Fruit fly (Drosophila melanogaster) whole organism, embryonic: ENCODE results near the gene EloB.

Experiments
- CG10321 ChIP-seq: fragments of 200-800 bp; sonication (Bioruptor generic); IDR thresholded peaks from 2 replicates; pipeline ENCODE4 v1.3.6; 2022; ENCODE audit warnings: missing biosample characterization, missing genetic modification characterization
- CG12219 ChIP-seq: fragments of 200-800 bp; sonication (Bioruptor generic); optimal IDR thresholded peaks from 3 replicates; lab custom pipeline; 2018; ENCODE audit warnings: missing biosample characterization, mild to moderate bottlenecking, missing genetic modification characterization
- CG12236 ChIP-seq: fragments of 200-800 bp; sonication (Bioruptor generic); optimal IDR thresholded peaks from 2 replicates; lab custom pipeline; 2016; ENCODE audit warnings: missing biosample characterization, missing genetic modification characterization
- CG12769 ChIP-seq: fragments of 200-800 bp; sonication (Bioruptor generic); optimal IDR thresholded peaks from 2 replicates; lab custom pipeline; 2019; ENCODE audit warnings: missing biosample characterization, mild to moderate bottlenecking, missing genetic modification characterization, moderate library complexity
- CG13624 ChIP-seq: fragments of 200-800 bp; sonication (Bioruptor generic); optimal IDR thresholded peaks from 2 replicates; lab custom pipeline; 2016; ENCODE audit warnings: missing biosample characterization, missing genetic modification characterization
- CG13894 ChIP-seq: fragments of 200-800 bp; sonication (Bioruptor generic); optimal IDR thresholded peaks from 3 replicates; lab custom pipeline; 2018; ENCODE audit warnings: missing biosample characterization, mild to moderate bottlenecking, missing genetic modification characterization, moderate library complexity
- CG2120 ChIP-seq: fragments of 200-800 bp; sonication (Bioruptor generic); optimal IDR thresholded peaks from 3 replicates; lab custom pipeline; 2016; ENCODE audit warnings: missing biosample characterization, missing genetic modification characterization
- CG30431 ChIP-seq: fragments of 200-800 bp; sonication (Bioruptor generic); optimal IDR thresholded peaks from 2 replicates; lab custom pipeline; 2017; ENCODE audit warnings: missing biosample characterization, missing genetic modification characterization
- CG32532 ChIP-seq: fragments of 200-800 bp; sonication (Bioruptor generic); IDR thresholded peaks from 2 replicates; pipeline ENCODE4 v1.3.6; 2022; ENCODE audit warnings: missing biosample characterization, missing genetic modification characterization
- CG34376 ChIP-seq: fragments of 200-800 bp; sonication (Bioruptor generic); optimal IDR thresholded peaks from 2 replicates; lab custom pipeline; 2018; ENCODE audit warnings: missing biosample characterization, mild to moderate bottlenecking, missing genetic modification characterization
- CG6272 ChIP-seq: fragments of 200-800 bp; sonication (Bioruptor generic); IDR thresholded peaks from 2 replicates; pipeline ENCODE4 v1.3.6; 2022; ENCODE audit warnings: missing biosample characterization, missing genetic modification characterization
- CG7839 ChIP-seq: fragments of 200-800 bp; sonication (Bioruptor generic); optimal IDR thresholded peaks from 3 replicates; lab custom pipeline; 2018; ENCODE audit warnings: missing biosample characterization, mild to moderate bottlenecking, missing genetic modification characterization, moderate library complexity
- CG8924 ChIP-seq: fragments of 200-800 bp; optimal IDR thresholded peaks from 3 replicates; lab custom pipeline; 2019; ENCODE audit warnings: missing biosample characterization, mild to moderate bottlenecking, missing genetic modification characterization, moderate library complexity
- CHES-1-like ChIP-seq: fragments of 200-800 bp; sonication (Bioruptor generic); optimal IDR thresholded peaks from 2 replicates; lab custom pipeline; 2016; ENCODE audit warnings: missing biosample characterization, missing genetic modification characterization
- D ChIP-seq, 2 experiments: fragments of 200-800 bp in 1 of 2; fragments of >200 bp in 1 of 2; sonication (Bioruptor generic) in 1 of 2; optimal IDR thresholded peaks; 2 replicates in 1 of 2; 3 replicates in 1 of 2; lab custom pipeline; 2017; ENCODE audit warnings: mild to moderate bottlenecking in 1 of 2, missing biosample characterization in 1 of 2, missing genetic modification characterization in 1 of 2, missing genetic modification reagents in 1 of 2
- Dek ChIP-seq: fragments of 200-800 bp; sonication (Bioruptor generic); optimal IDR thresholded peaks from 3 replicates; lab custom pipeline; 2019; ENCODE audit warnings: missing biosample characterization, mild to moderate bottlenecking, missing genetic modification characterization, moderate library complexity
- Doc3 ChIP-seq: fragments of 200-800 bp; sonication (Bioruptor generic); IDR thresholded peaks from 3 replicates; pipeline ENCODE4 v1.3.6; 2022; ENCODE audit warnings: missing biosample characterization, missing genetic modification characterization; ENCODE audit not compliant: partially characterized antibody
- Dp ChIP-seq: fragments of 200-800 bp; sonication (Bioruptor generic); optimal IDR thresholded peaks from 2 replicates; lab custom pipeline; 2018; ENCODE audit warnings: missing biosample characterization, mild to moderate bottlenecking, missing genetic modification characterization, moderate library complexity
- Ets65A ChIP-seq: fragments of 200-800 bp; sonication (Bioruptor generic); peaks from one replicate; lab custom pipeline; 2016; ENCODE audit warnings: missing biosample characterization, missing genetic modification characterization
- Gsc ChIP-seq: fragments of 200-800 bp; sonication (Bioruptor generic); IDR thresholded peaks from 2 replicates; pipeline ENCODE4 v1.3.6; 2022; ENCODE audit warnings: missing biosample characterization, missing genetic modification characterization
- H15 ChIP-seq: fragments of 200-800 bp; sonication (Bioruptor generic); IDR thresholded peaks from 3 replicates; pipeline ENCODE4 v1.3.6; 2022; ENCODE audit warnings: missing biosample characterization, missing genetic modification characterization
- HLH3B ChIP-seq: fragments of 200-800 bp; sonication (Bioruptor generic); IDR thresholded peaks from 2 replicates; pipeline ENCODE4 v1.3.6; 2022; ENCODE audit warnings: missing biosample characterization, missing genetic modification characterization
- Hand ChIP-seq: fragments of 200-800 bp; sonication (Bioruptor generic); optimal IDR thresholded peaks from 2 replicates; lab custom pipeline; 2017; ENCODE audit warnings: mild to moderate bottlenecking, missing biosample characterization, missing genetic modification reagents, missing genetic modification characterization
- MTF-1 ChIP-seq: fragments of 200-800 bp; sonication (Bioruptor generic); optimal IDR thresholded peaks from 2 replicates; lab custom pipeline; 2018; ENCODE audit warnings: missing biosample characterization, mild to moderate bottlenecking, missing genetic modification characterization, borderline replicate concordance
- PHDP ChIP-seq: fragments of 200-800 bp; sonication (Bioruptor generic); optimal IDR thresholded peaks from 3 replicates; lab custom pipeline; 2018; ENCODE audit warnings: missing biosample characterization, mild to moderate bottlenecking, missing genetic modification characterization, moderate library complexity
- Rfx ChIP-seq: fragments of 200-800 bp; sonication (Bioruptor generic); IDR thresholded peaks from 2 replicates; pipeline ENCODE4 v1.3.6; 2022; ENCODE audit warnings: missing biosample characterization, missing genetic modification characterization
- Sry-δ ChIP-seq: fragments of 200-800 bp; sonication (Bioruptor generic); optimal IDR thresholded peaks from 2 replicates; lab custom pipeline; 2016; ENCODE audit warnings: missing biosample characterization, missing genetic modification characterization
- Vsx1 ChIP-seq: fragments of 200-800 bp; sonication (Bioruptor generic); optimal IDR thresholded peaks from 2 replicates; lab custom pipeline; 2017; ENCODE audit warnings: missing biosample characterization, mild to moderate bottlenecking, missing genetic modification characterization, missing genetic modification reagents
- ab ChIP-seq: fragments of 200-800 bp; sonication (Bioruptor generic); optimal IDR thresholded peaks from 2 replicates; lab custom pipeline; 2016; ENCODE audit warnings: missing biosample characterization, missing genetic modification characterization
- croc ChIP-seq: fragments of 200-800 bp; sonication (Bioruptor generic); conservative IDR thresholded peaks from 3 replicates; pipeline ENCODE4 v1.3.6; 2022; ENCODE audit warnings: missing biosample characterization, missing genetic modification characterization
- cwo ChIP-seq: fragments of 200-800 bp; sonication (Bioruptor generic); optimal IDR thresholded peaks from 3 replicates; lab custom pipeline; 2017; ENCODE audit warnings: missing biosample characterization, missing genetic modification characterization, mild to moderate bottlenecking, moderate library complexity, missing genetic modification reagents
- en ChIP-seq: fragments of 200-800 bp; sonication (Bioruptor generic); optimal IDR thresholded peaks from 2 replicates; lab custom pipeline; 2016; ENCODE audit warnings: missing biosample characterization, missing genetic modification characterization
- fd102C ChIP-seq: fragments of 200-800 bp; sonication (Bioruptor generic); optimal IDR thresholded peaks from 2 replicates; lab custom pipeline; 2018; ENCODE audit warnings: missing biosample characterization, mild to moderate bottlenecking, missing genetic modification characterization, moderate library complexity
- gem ChIP-seq: fragments of 200-800 bp; sonication (Bioruptor generic); optimal IDR thresholded peaks from 2 replicates; lab custom pipeline; 2019; ENCODE audit warnings: missing biosample characterization, mild to moderate bottlenecking, missing genetic modification characterization, moderate library complexity
- grau ChIP-seq: fragments of 200-800 bp; optimal IDR thresholded peaks from 3 replicates; lab custom pipeline; 2019; ENCODE audit warnings: missing biosample characterization, mild to moderate bottlenecking, missing genetic modification characterization, moderate library complexity
- her ChIP-seq: fragments of 200-800 bp; sonication (Bioruptor generic); optimal IDR thresholded peaks from 2 replicates; lab custom pipeline; 2016; ENCODE audit warnings: missing biosample characterization, missing genetic modification characterization
- knrl ChIP-seq: fragments of 200-800 bp; sonication (Bioruptor generic); IDR thresholded peaks from 3 replicates; pipeline ENCODE4 v1.3.6; 2022; ENCODE audit warnings: missing biosample characterization, missing genetic modification characterization; ENCODE audit not compliant: partially characterized antibody
- lmd ChIP-seq: fragments of 200-800 bp; sonication (Bioruptor generic); IDR thresholded peaks from 2 replicates; pipeline ENCODE4 v1.3.6; 2022; ENCODE audit warnings: missing biosample characterization, missing genetic modification characterization
- pho ChIP-seq: fragments of 200-800 bp; sonication (Bioruptor generic); optimal IDR thresholded peaks from 2 replicates; lab custom pipeline; 2016; ENCODE audit warnings: missing biosample characterization, missing genetic modification characterization
- phol ChIP-seq: fragments of 200-800 bp; sonication (Bioruptor generic); optimal IDR thresholded peaks from 3 replicates; lab custom pipeline; 2018; ENCODE audit warnings: missing biosample characterization, mild to moderate bottlenecking, missing genetic modification characterization, moderate library complexity
- psq ChIP-seq: fragments of 200-800 bp; sonication (Bioruptor generic); optimal IDR thresholded peaks from 2 replicates; lab custom pipeline; 2017; ENCODE audit warnings: missing biosample characterization, missing genetic modification characterization
- pzg ChIP-seq: fragments of 200-800 bp; sonication (Bioruptor generic); optimal IDR thresholded peaks from 3 replicates; lab custom pipeline; 2018; ENCODE audit warnings: missing biosample characterization, mild to moderate bottlenecking, missing genetic modification characterization, moderate library complexity
- ro ChIP-seq: fragments of 200-800 bp; sonication (Bioruptor generic); IDR thresholded peaks from 2 replicates; pipeline ENCODE4 v1.3.6; 2022; ENCODE audit warnings: missing biosample characterization, missing genetic modification characterization
- schlank ChIP-seq: fragments of 200-800 bp; sonication (Bioruptor generic); optimal IDR thresholded peaks from 2 replicates; lab custom pipeline; 2018; ENCODE audit warnings: missing biosample characterization, mild to moderate bottlenecking, missing genetic modification characterization
- sd ChIP-seq: fragments of 200-800 bp; sonication (Bioruptor generic); optimal IDR thresholded peaks from 3 replicates; lab custom pipeline; 2018; ENCODE audit warnings: missing biosample characterization, mild to moderate bottlenecking, missing genetic modification characterization, moderate library complexity
- sens ChIP-seq: fragments of 200-800 bp; sonication (Bioruptor generic); peaks from one replicate; lab custom pipeline; 2016; ENCODE audit warnings: missing biosample characterization, missing genetic modification characterization
- sug ChIP-seq: fragments of 200-800 bp; optimal IDR thresholded peaks from 2 replicates; lab custom pipeline; 2019; ENCODE audit warnings: missing biosample characterization, mild to moderate bottlenecking, missing genetic modification characterization, moderate library complexity
- vvl ChIP-seq: fragments of 200-800 bp; sonication (Bioruptor generic); IDR thresholded peaks from 2 replicates; pipeline ENCODE4 v1.3.6; 2022; ENCODE audit warnings: missing biosample characterization, missing genetic modification characterization
- zfh1 ChIP-seq: fragments of 200-800 bp; sonication (Bioruptor generic); IDR thresholded peaks from 3 replicates; pipeline ENCODE4 v1.3.6; 2022; ENCODE audit warnings: missing biosample characterization, missing genetic modification characterization

Gene EloB

DNA sequence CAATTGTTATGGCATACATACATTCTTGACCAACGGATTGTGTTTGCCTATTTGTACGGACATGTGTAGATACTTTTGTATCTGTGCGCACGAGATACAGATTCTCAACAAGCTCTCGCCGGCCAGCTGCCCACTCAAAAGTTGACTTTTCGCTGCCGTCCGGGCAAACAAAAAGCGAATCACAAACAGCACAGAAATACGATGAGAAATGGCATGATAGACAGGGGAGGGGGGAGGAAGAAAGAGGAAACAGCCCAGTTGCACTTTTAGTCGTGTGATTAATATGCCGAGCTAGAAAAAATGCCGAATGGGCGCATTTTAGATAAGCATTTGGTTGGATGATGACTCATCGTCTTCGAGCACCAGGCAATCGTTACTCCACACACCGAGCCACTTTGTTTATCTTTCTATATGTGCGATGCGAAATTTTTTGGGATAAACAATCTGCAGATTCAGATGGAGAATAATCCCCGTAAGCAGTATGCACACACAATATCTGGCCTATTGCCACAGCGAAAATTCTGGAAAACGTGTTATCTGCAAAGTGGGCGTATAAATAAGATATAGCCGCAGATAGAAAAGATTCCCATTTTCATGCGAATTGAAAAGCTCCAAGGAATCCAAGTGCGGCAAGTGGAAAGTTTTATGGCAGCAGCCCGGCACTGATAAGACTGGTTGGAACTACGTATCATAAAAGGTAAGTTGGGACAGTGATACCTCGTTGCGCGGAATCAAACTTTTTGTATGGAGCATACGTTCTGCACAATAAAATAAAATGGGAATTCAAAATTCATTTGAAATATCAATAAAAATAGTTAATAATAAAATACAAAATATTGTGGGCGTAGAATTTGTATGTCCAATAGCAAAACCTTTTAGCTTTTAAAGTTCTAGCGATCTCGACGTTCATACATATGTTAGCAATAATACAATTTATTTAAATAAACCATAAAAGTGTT lies 32.7 kb downstream of the EloB start (continued):
- peak; percentile 82 for TF ChIP-seq grau (tag; lab: Kevin White, UChicago)
- TF ChIP-seq knrl (GFP tag; lab: Robert Waterston, UW): no peak
- TF ChIP-seq gem: peak; percentile 36
- no peak for TF ChIP-seq H15
- no peak for TF ChIP-seq D (optimal IDR thresholded peaks at IDR 0.05; lab: Kevin White, UChicago)
- TF ChIP-seq D (GFP tag; optimal IDR thresholded peaks at IDR 0.05; lab: Kevin White, UChicago): no peak
- TF ChIP-seq PHDP: no peak
- no peak for TF ChIP-seq her
- no peak for TF ChIP-seq Vsx1
- TF ChIP-seq CG12219 (GFP tag; lab: Kevin White, UChicago): no peak
- TF ChIP-seq croc: no peak
- TF ChIP-seq HLH3B: no peak
- no peak for TF ChIP-seq ab
- no peak for TF ChIP-seq ro (GFP tag; lab: Robert Waterston, UW)
- no peak for TF ChIP-seq zfh1 (GFP tag; lab: Robert Waterston, UW)
- TF ChIP-seq Gsc (GFP tag; lab: Robert Waterston, UW): no peak
- TF ChIP-seq CG8924 (tag; lab: Kevin White, UChicago): no peak
- TF ChIP-seq CG13624 (GFP tag; lab: Kevin White, UChicago): no peak
- TF ChIP-seq sd (tag; lab: Kevin White, UChicago): no peak
- TF ChIP-seq Dp: no peak

dm6 chr3R:20545678-20546077 lies 34.0 kb downstream of the EloB start:
- no peak for TF ChIP-seq CHES-1-like (GFP tag; lab: Kevin White, UChicago)
- TF ChIP-seq vvl (GFP tag; lab: Robert Waterston, UW): 0 out of 2 replicates have a peak, but pooled peaks have one; percentile 51
- TF ChIP-seq lmd (GFP tag; lab: Robert Waterston, UW): 0 out of 2 replicates have a peak, but pooled peaks have one; percentile 4
- TF ChIP-seq Hand (GFP tag; lab: Kevin White, UChicago): no peak
- no peak for TF ChIP-seq psq (GFP tag; lab: Kevin White, UChicago)
- no peak for TF ChIP-seq CG30431 (GFP tag; lab: Kevin White, UChicago)
- no peak for TF ChIP-seq MTF-1 (GFP tag; lab: Kevin White, UChicago)
- no peak for TF ChIP-seq phol (tag; lab: Kevin White, UChicago)
- no peak for TF ChIP-seq CG7839 (tag; lab: Kevin White, UChicago)
- TF ChIP-seq cwo (GFP tag; lab: Kevin White, UChicago): peak; percentile 14
- TF ChIP-seq CG32532 (GFP tag; lab: Robert Waterston, UW): peak; percentile 22; the same call in 1 of the 2 replicates
- no peak for TF ChIP-seq pho (GFP tag; lab: Kevin White, UChicago)
- no peak for TF ChIP-seq CG2120
- no peak for TF ChIP-seq fd102C (GFP tag; lab: Kevin White, UChicago)
- TF ChIP-seq CG6272 (GFP tag; lab: Robert Waterston, UW): no peak
- no peak for TF ChIP-seq Dek (tag; lab: Kevin White, UChicago)
- peak; percentile 34 for TF ChIP-seq sens (GFP tag; lab: Kevin White, UChicago)
- peak; percentile 22 for TF ChIP-seq sug (tag; lab: Kevin White, UChicago)
- TF ChIP-seq Ets65A (GFP tag; lab: Kevin White, UChicago): peak; percentile 23
- 0 out of 2 replicates have a peak, but pooled peaks have one; percentile 19 for TF ChIP-seq Rfx (GFP tag; lab: Robert Waterston, UW)
- TF ChIP-seq CG12769 (tag; lab: Kevin White, UChicago): peak; percentile 18
- TF ChIP-seq Doc3: no peak
- no peak for TF ChIP-seq pzg (GFP tag; lab: Kevin White, UChicago)
- TF ChIP-seq CG34376 (GFP tag; lab: Kevin White, UChicago): no peak
- no peak for TF ChIP-seq en
- TF ChIP-seq CG12236 (GFP tag; lab: Kevin White, UChicago): no peak
- TF ChIP-seq CG13894: peak; percentile 51
- TF ChIP-seq schlank (tag; lab: Kevin White, UChicago): peak; percentile 20
- no peak for TF ChIP-seq Sry-δ (GFP tag; lab: Kevin White, UChicago)
- no peak for TF ChIP-seq CG10321 (GFP tag; lab: Robert Waterston, UW)
